Fruit fly (Drosophila melanogaster) whole organism, embryonic: ENCODE results near the gene Bhmt.
A peak's percentile ranks its signal among the peaks of the same experiment; 100 is the strongest.

Experiments used
- CG10209 ChIP-seq: fragments of 200-800 bp; sonication (Bioruptor generic); optimal IDR thresholded peaks from 3 replicates; lab custom pipeline; 2017; ENCODE audit warnings: missing biosample characterization, mild to moderate bottlenecking, missing genetic modification characterization, missing genetic modification reagents
- CG10462 ChIP-seq: fragments of 200-800 bp; sonication (Bioruptor generic); optimal IDR thresholded peaks from 2 replicates; lab custom pipeline; 2016; ENCODE audit warnings: missing biosample characterization, missing genetic modification characterization
- CG11504 ChIP-seq: fragments of 200-800 bp; sonication (Bioruptor generic); optimal IDR thresholded peaks from 3 replicates; lab custom pipeline; 2019; ENCODE audit warnings: missing biosample characterization, mild to moderate bottlenecking, missing genetic modification characterization, moderate library complexity
- CG13287 ChIP-seq: fragments of 200-800 bp; sonication (Bioruptor generic); IDR thresholded peaks from 2 replicates; pipeline ENCODE4 v1.3.6; 2022; ENCODE audit warnings: missing biosample characterization, missing genetic modification characterization; ENCODE audit not compliant: partially characterized antibody
- CG13894 ChIP-seq: fragments of 200-800 bp; sonication (Bioruptor generic); optimal IDR thresholded peaks from 3 replicates; lab custom pipeline; 2018; ENCODE audit warnings: missing biosample characterization, mild to moderate bottlenecking, missing genetic modification characterization, moderate library complexity
- CG14441 ChIP-seq: fragments of 200-800 bp; sonication (Bioruptor generic); IDR thresholded peaks from 2 replicates; pipeline ENCODE4 v1.3.6; 2022; ENCODE audit warnings: missing biosample characterization, missing genetic modification characterization
- CG16863 ChIP-seq: fragments of 200-800 bp; sonication (Bioruptor generic); optimal IDR thresholded peaks from 3 replicates; lab custom pipeline; 2016; ENCODE audit warnings: missing biosample characterization, missing genetic modification characterization
- CG17568 ChIP-seq: fragments of 200-800 bp; sonication (Bioruptor generic); optimal IDR thresholded peaks from 2 replicates; lab custom pipeline; 2018; ENCODE audit warnings: missing biosample characterization, mild to moderate bottlenecking, missing genetic modification characterization, moderate library complexity
- CG18619 ChIP-seq: fragments of 200-800 bp; sonication (Bioruptor generic); optimal IDR thresholded peaks from 3 replicates; lab custom pipeline; 2017; ENCODE audit warnings: missing biosample characterization, mild to moderate bottlenecking, missing genetic modification characterization
- CG2199 ChIP-seq: fragments of 200-800 bp; sonication (Bioruptor generic); IDR thresholded peaks from 3 replicates; pipeline ENCODE4 v1.3.6; 2022; ENCODE audit warnings: missing biosample characterization, missing genetic modification characterization
- CG2678 ChIP-seq: fragments of 200-800 bp; sonication (Bioruptor generic); optimal IDR thresholded peaks from 3 replicates; lab custom pipeline; 2019; ENCODE audit warnings: missing biosample characterization, mild to moderate bottlenecking, missing genetic modification characterization, moderate library complexity
- CG31224 ChIP-seq: fragments of 200-800 bp; sonication (Bioruptor generic); IDR thresholded peaks from 2 replicates; pipeline ENCODE4 v1.3.6; 2022; ENCODE audit warnings: missing biosample characterization, missing genetic modification characterization
- CG32532 ChIP-seq: fragments of 200-800 bp; sonication (Bioruptor generic); IDR thresholded peaks from 2 replicates; pipeline ENCODE4 v1.3.6; 2022; ENCODE audit warnings: missing biosample characterization, missing genetic modification characterization
- CG32767 ChIP-seq: fragments of 200-800 bp; sonication (Bioruptor generic); IDR thresholded peaks from 2 replicates; pipeline ENCODE4 v1.3.6; 2022; ENCODE audit warnings: missing biosample characterization, missing genetic modification characterization
- CG4707 ChIP-seq: fragments of 200-800 bp; sonication (Bioruptor generic); optimal IDR thresholded peaks from 2 replicates; lab custom pipeline; 2018; ENCODE audit warnings: missing biosample characterization, mild to moderate bottlenecking, missing genetic modification characterization, moderate library complexity
- CG5953 ChIP-seq: fragments of 200-800 bp; sonication (Bioruptor generic); IDR thresholded peaks from 2 replicates; pipeline ENCODE4 v1.3.6; 2022; ENCODE audit warnings: missing biosample characterization, missing genetic modification characterization
- CG6175 ChIP-seq: fragments of 200-800 bp; sonication (Bioruptor generic); IDR thresholded peaks from 3 replicates; pipeline ENCODE4 v1.3.6; 2022; ENCODE audit warnings: missing biosample characterization, missing genetic modification characterization
- CG7839 ChIP-seq: fragments of 200-800 bp; sonication (Bioruptor generic); optimal IDR thresholded peaks from 3 replicates; lab custom pipeline; 2018; ENCODE audit warnings: missing biosample characterization, mild to moderate bottlenecking, missing genetic modification characterization, moderate library complexity
- CG8290 ChIP-seq, 3 experiments: fragments of 200-800 bp; sonication (Bioruptor generic); optimal IDR thresholded peaks; 2 replicates each; lab custom pipeline; 2016 to 2019; ENCODE audit warnings: missing biosample characterization in 3 of 3, missing genetic modification characterization in 3 of 3, mild to moderate bottlenecking in 2 of 3, moderate library complexity in 1 of 3
- CG8359 ChIP-seq: fragments of 200-800 bp; sonication (Bioruptor generic); optimal IDR thresholded peaks from 2 replicates; lab custom pipeline; 2017; ENCODE audit warnings: missing biosample characterization, mild to moderate bottlenecking, missing genetic modification characterization, borderline replicate concordance
- CG9609 ChIP-seq: fragments of 200-800 bp; sonication (Bioruptor generic); optimal IDR thresholded peaks from 3 replicates; lab custom pipeline; 2016; ENCODE audit warnings: missing biosample characterization, missing genetic modification characterization
- Dref ChIP-seq: fragments of 200-800 bp; sonication (Bioruptor generic); IDR thresholded peaks from 2 replicates; pipeline ENCODE4 v1.3.6; 2022; ENCODE audit warnings: missing biosample characterization, missing genetic modification characterization
- Fer2 ChIP-seq: fragments of 200-800 bp; sonication (Bioruptor generic); optimal IDR thresholded peaks from 2 replicates; lab custom pipeline; 2018; ENCODE audit warnings: missing biosample characterization, mild to moderate bottlenecking, missing genetic modification characterization, moderate library complexity
- HLH54F ChIP-seq: fragments of 200-800 bp; sonication (Bioruptor generic); optimal IDR thresholded peaks from 3 replicates; lab custom pipeline; 2016; ENCODE audit warnings: missing biosample characterization, missing genetic modification characterization
- Hand ChIP-seq: fragments of 200-800 bp; sonication (Bioruptor generic); optimal IDR thresholded peaks from 2 replicates; lab custom pipeline; 2017; ENCODE audit warnings: mild to moderate bottlenecking, missing biosample characterization, missing genetic modification reagents, missing genetic modification characterization
- Hmx ChIP-seq: fragments of 200-800 bp; sonication (Bioruptor generic); optimal IDR thresholded peaks from 2 replicates; lab custom pipeline; 2016; ENCODE audit warnings: missing biosample characterization, missing genetic modification characterization
- Myb ChIP-seq: fragments of 200-800 bp; sonication (Bioruptor generic); optimal IDR thresholded peaks from 2 replicates; lab custom pipeline; 2016; ENCODE audit warnings: missing biosample characterization, missing genetic modification characterization
- TFAM ChIP-seq: fragments of 200-800 bp; sonication (Bioruptor generic); optimal IDR thresholded peaks from 2 replicates; lab custom pipeline; 2017; ENCODE audit warnings: missing biosample characterization, missing genetic modification characterization, inconsistent platforms
- al ChIP-seq: fragments of 200-800 bp; sonication (Bioruptor generic); IDR thresholded peaks from 2 replicates; pipeline ENCODE4 v1.3.6; 2022; ENCODE audit warnings: missing biosample characterization, missing genetic modification characterization
- aop ChIP-seq: fragments of 200-800 bp; sonication (Bioruptor generic); IDR thresholded peaks from 2 replicates; pipeline ENCODE4 v1.3.6; 2022; ENCODE audit warnings: missing biosample characterization, missing genetic modification characterization
- ase ChIP-seq: fragments of 200-800 bp; sonication (Bioruptor generic); IDR thresholded peaks from 3 replicates; pipeline ENCODE4 v1.3.6; 2022; ENCODE audit warnings: missing biosample characterization, missing genetic modification characterization
- btn ChIP-seq: fragments of 200-800 bp; sonication (Bioruptor generic); optimal IDR thresholded peaks from 2 replicates; lab custom pipeline; 2016; ENCODE audit warnings: missing biosample characterization, missing genetic modification characterization
- dimm ChIP-seq: fragments of 200-800 bp; sonication (Bioruptor generic); IDR thresholded peaks from 2 replicates; pipeline ENCODE4 v1.3.6; 2022; ENCODE audit warnings: missing biosample characterization, missing genetic modification characterization
- esg ChIP-seq: fragments of 200-800 bp; sonication (Bioruptor generic); conservative IDR thresholded peaks from 2 replicates; pipeline ENCODE4 v1.3.6; 2022; ENCODE audit warnings: missing biosample characterization, missing genetic modification characterization
- fd64A ChIP-seq: fragments of 200-800 bp; sonication (Bioruptor generic); optimal IDR thresholded peaks from 3 replicates; lab custom pipeline; 2018; ENCODE audit warnings: missing biosample characterization, mild to moderate bottlenecking, missing genetic modification characterization
- fru ChIP-seq: fragments of >200 bp; optimal IDR thresholded peaks from 2 replicates; lab custom pipeline; 2017
- gcm ChIP-seq: fragments of 200-800 bp; sonication (Bioruptor generic); optimal IDR thresholded peaks from 2 replicates; lab custom pipeline; 2019; ENCODE audit warnings: missing biosample characterization, mild to moderate bottlenecking, missing genetic modification characterization, moderate library complexity
- gcm2 ChIP-seq: fragments of 200-800 bp; sonication (Bioruptor generic); optimal IDR thresholded peaks from 2 replicates; lab custom pipeline; 2016; ENCODE audit warnings: missing biosample characterization, missing genetic modification characterization
- gsb ChIP-seq: fragments of 200-800 bp; sonication (Bioruptor generic); IDR thresholded peaks from 2 replicates; pipeline ENCODE4 v1.3.6; 2022; ENCODE audit warnings: missing biosample characterization, missing genetic modification characterization
- lbe ChIP-seq: fragments of 200-800 bp; sonication (Bioruptor generic); optimal IDR thresholded peaks from 2 replicates; lab custom pipeline; 2016; ENCODE audit warnings: missing biosample characterization, mild to moderate bottlenecking, missing genetic modification characterization
- nmo ChIP-seq: fragments of 200-800 bp; sonication (Bioruptor generic); optimal IDR thresholded peaks from 2 replicates; lab custom pipeline; 2018; ENCODE audit warnings: missing biosample characterization, mild to moderate bottlenecking, missing genetic modification characterization, moderate library complexity
- org-1 ChIP-seq: fragments of 200-800 bp; sonication (Bioruptor generic); optimal IDR thresholded peaks from 2 replicates; lab custom pipeline; 2017; ENCODE audit warnings: missing biosample characterization, missing genetic modification characterization
- psq ChIP-seq: fragments of 200-800 bp; sonication (Bioruptor generic); optimal IDR thresholded peaks from 2 replicates; lab custom pipeline; 2017; ENCODE audit warnings: missing biosample characterization, missing genetic modification characterization
- ranshi ChIP-seq: fragments of 200-800 bp; sonication (Bioruptor generic); IDR thresholded peaks from 2 replicates; pipeline ENCODE4 v1.3.6; 2022; ENCODE audit warnings: missing biosample characterization, missing genetic modification characterization
- tna ChIP-seq: fragments of 200-800 bp; sonication (Bioruptor generic); IDR thresholded peaks from 2 replicates; pipeline ENCODE4 v1.3.6; 2022; ENCODE audit warnings: missing biosample characterization, missing genetic modification characterization; ENCODE audit not compliant: partially characterized antibody
- vnd ChIP-seq: fragments of 200-800 bp; sonication (Bioruptor generic); IDR thresholded peaks from 3 replicates; pipeline ENCODE4 v1.3.6; 2022; ENCODE audit warnings: missing biosample characterization, missing genetic modification characterization; ENCODE audit not compliant: partially characterized antibody
- wek ChIP-seq: fragments of 200-800 bp; sonication (Bioruptor generic); optimal IDR thresholded peaks from 3 replicates; lab custom pipeline; 2018; ENCODE audit warnings: missing biosample characterization, mild to moderate bottlenecking, missing genetic modification characterization, moderate library complexity
- wor ChIP-seq: fragments of 200-800 bp; sonication (Bioruptor generic); IDR thresholded peaks from 2 replicates; pipeline ENCODE4 v1.3.6; 2022; ENCODE audit warnings: missing biosample characterization, missing genetic modification characterization
- zfh2 ChIP-seq: fragments of 200-800 bp; sonication (Bioruptor generic); optimal IDR thresholded peaks from 2 replicates; lab custom pipeline; 2016; ENCODE audit warnings: missing biosample characterization, missing genetic modification characterization

Bhmt gene

DNA sequence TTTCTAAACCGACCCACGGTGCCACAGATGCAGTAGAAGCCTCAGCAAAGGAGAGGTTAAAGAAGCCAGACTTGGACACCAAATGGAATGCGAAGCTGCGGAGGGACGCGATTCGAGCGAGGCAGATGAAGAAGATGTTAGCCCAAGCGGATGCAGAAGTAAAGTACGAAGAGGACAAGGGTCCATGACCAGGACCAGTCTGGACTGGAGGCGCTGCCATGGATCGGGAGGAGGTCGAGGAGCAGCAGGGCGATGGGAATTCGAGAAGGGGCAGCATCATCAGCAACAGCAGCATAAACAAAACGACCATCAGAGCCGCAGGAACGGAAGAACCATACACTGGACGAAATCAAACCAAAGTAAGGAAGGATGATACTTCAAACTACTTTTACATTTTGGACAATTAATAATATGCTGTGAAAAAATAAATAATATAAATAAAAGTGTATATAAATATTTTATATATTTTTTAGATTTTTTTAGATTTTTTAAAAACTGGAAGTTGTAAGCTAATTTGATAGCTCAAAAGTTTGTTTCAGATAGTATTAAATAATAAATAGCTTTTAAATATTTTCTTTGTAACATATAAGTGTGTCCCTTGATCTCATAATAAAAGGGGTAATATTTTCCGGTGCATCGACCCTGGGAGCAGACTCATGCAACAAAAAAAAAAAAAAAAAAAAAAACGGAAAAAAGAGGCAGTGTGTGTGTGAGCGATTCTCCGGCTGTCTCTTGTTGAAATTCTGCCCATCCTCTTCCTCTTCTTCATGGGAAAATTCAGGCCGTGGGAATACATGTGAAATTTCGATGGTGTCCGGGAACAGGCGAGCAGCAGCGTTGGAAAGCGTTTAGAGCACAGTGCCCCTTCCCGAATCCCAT lies 10.2 kb downstream of the Bhmt start (continued):
- TF ChIP-seq Hmx (GFP tag; lab: Kevin White, UChicago) (no peak), fd64A (GFP tag; lab: Kevin White, UChicago) (no peak), ase (no peak), CG13894 (no peak), dimm (GFP tag; lab: Robert Waterston, UW) (no peak), CG18619 (GFP tag; lab: Kevin White, UChicago) (no peak), nmo (GFP tag; lab: Kevin White, UChicago) (peak; percentile 48), CG10209 (GFP tag; lab: Kevin White, UChicago) (peak; percentile 15), vnd (no peak), esg (GFP tag; lab: Robert Waterston, UW) (no peak), wek (no peak), al (GFP tag; lab: Robert Waterston, UW) (no peak), CG7839 (tag; lab: Kevin White, UChicago) (peak; percentile 46), Hand (GFP tag; lab: Kevin White, UChicago) (no peak), btn (GFP tag; lab: Kevin White, UChicago) (no peak), TFAM (GFP tag; lab: Kevin White, UChicago) (no peak), gsb (GFP tag; lab: Robert Waterston, UW) (no peak), CG13287 (GFP tag; lab: Robert Waterston, UW) (no peak), CG2199 (no peak; the same call in 2 of the 3 replicates), Fer2 (tag; lab: Kevin White, UChicago) (no peak), tna (GFP tag; lab: Robert Waterston, UW) (no peak), gcm (GFP tag; lab: Kevin White, UChicago) (peak; percentile 30), gcm2 (no peak), Myb (GFP tag; lab: Kevin White, UChicago) (no peak), CG2678 (tag; lab: Kevin White, UChicago) (peak; percentile 36), ranshi (GFP tag; lab: Robert Waterston, UW) (no peak), CG4707 (GFP tag; lab: Kevin White, UChicago) (no peak), lbe (GFP tag; lab: Kevin White, UChicago) (peak; percentile 58), CG32767 (GFP tag; lab: Robert Waterston, UW) (no peak), Dref (no peak), CG6175 (GFP tag; lab: Robert Waterston, UW) (no peak), CG17568 (GFP tag; lab: Kevin White, UChicago) (no peak), aop (no peak), CG11504 (tag; lab: Kevin White, UChicago) (no peak), CG10462 (GFP tag; lab: Kevin White, UChicago) (no peak), HLH54F (GFP tag; lab: Kevin White, UChicago) (no peak), org-1 (GFP tag; lab: Kevin White, UChicago) (no peak), CG5953 (GFP tag; lab: Robert Waterston, UW) (no peak), CG8290 (GFP tag; optimal IDR thresholded peaks at IDR 0.05; lab: Kevin White, UChicago) (no peak), CG8290 (tag; optimal IDR thresholded peaks at IDR 0.05; lab: Kevin White, UChicago) (peak in 1 of 2 experiments; percentile 39), zfh2 (GFP tag; lab: Kevin White, UChicago) (no peak), psq (no peak), CG8359 (GFP tag; lab: Kevin White, UChicago) (no peak), CG14441 (GFP tag; lab: Robert Waterston, UW) (no peak), CG32532 (GFP tag; lab: Robert Waterston, UW) (no peak), wor (GFP tag; lab: Robert Waterston, UW) (no peak), CG9609 (no peak), fru (lab: Kevin White, UChicago) (no peak), CG31224 (GFP tag; lab: Robert Waterston, UW) (peak; percentile 93), CG16863 (GFP tag; lab: Kevin White, UChicago) (no peak)
